Worm (Caenorhabditis elegans) whole organism, L4 larva: ENCODE data around the gene atl-1.

Experiments
- nhr-25 ChIP-seq: sonication (generic microtip); optimal IDR thresholded peaks from 2 replicates; lab custom pipeline; 2017; ENCODE audit warnings: missing genetic modification characterization, mild to moderate bottlenecking, missing compliant biosample characterization, antibody characterized with exemption, moderate library complexity, borderline replicate concordance; ENCODE audit not compliant: insufficient read depth
- pha-4 ChIP-seq, 2 experiments: fragments of 150-350 bp in 1 of 2; fragments of 200-800 bp in 1 of 2; sonication (Bioruptor generic) in 1 of 2; IDR thresholded peaks in 1 of 2; optimal IDR thresholded peaks in 1 of 2; 2 replicates each; pipeline versions ENCODE4 v1.3.6 to Lab custom; 2014 to 2022; ENCODE audit warnings: missing genetic modification characterization in 2 of 2, missing genetic modification reagents in 2 of 2, missing biosample characterization in 1 of 2, missing compliant biosample characterization in 1 of 2
- vab-7 ChIP-seq: fragments of 200-800 bp; sonication (Bioruptor generic); IDR thresholded peaks from 2 replicates; pipeline ENCODE4 v1.3.6; 2022; ENCODE audit warnings: missing genetic modification reagents, missing genetic modification characterization, missing compliant biosample characterization

ce11 chrV:9588574-9588973, 56.8 kb downstream of the atl-1 start:
- TF ChIP-seq pha-4 (GFP tag; IDR thresholded peaks at IDR 0.05; lab: Robert Waterston, UW) (no peak), pha-4 (tag; optimal IDR thresholded peaks at IDR 0.05; lab: Kevin White, UChicago) (no peak), nhr-25 (tag; lab: Kevin White, UChicago) (no peak), vab-7 (no peak)
